Fruit fly (Drosophila melanogaster) whole organism, embryonic: ENCODE results near the gene Cp7Fa.

Experiments used
- Awh ChIP-seq: fragments of 200-800 bp; sonication (Bioruptor generic); IDR thresholded peaks from 2 replicates; pipeline ENCODE4, ENCODE4 v1.3.6; 2022; ENCODE audit warnings: missing biosample characterization, missing genetic modification characterization
- CG10654 ChIP-seq: fragments of 200-800 bp; sonication (Bioruptor generic); optimal IDR thresholded peaks from 2 replicates; lab custom pipeline; 2016; ENCODE audit warnings: missing biosample characterization, missing genetic modification characterization
- CG11723 ChIP-seq: fragments of 200-800 bp; sonication (Bioruptor generic); optimal IDR thresholded peaks from 2 replicates; lab custom pipeline; 2017; ENCODE audit warnings: missing biosample characterization, mild to moderate bottlenecking, missing genetic modification characterization
- CG12659 ChIP-seq: fragments of 200-800 bp; sonication (Bioruptor generic); optimal IDR thresholded peaks from 3 replicates; lab custom pipeline; 2017; ENCODE audit warnings: mild to moderate bottlenecking, missing biosample characterization, missing genetic modification reagents, missing genetic modification characterization
- CG15696 ChIP-seq: fragments of 200-800 bp; sonication (Bioruptor generic); optimal IDR thresholded peaks from 2 replicates; lab custom pipeline; 2019; ENCODE audit warnings: missing biosample characterization, mild to moderate bottlenecking, missing genetic modification characterization, moderate library complexity
- CG1647 ChIP-seq: fragments of 200-800 bp; sonication (Bioruptor generic); optimal IDR thresholded peaks from 3 replicates; lab custom pipeline; 2016; ENCODE audit warnings: missing biosample characterization, missing genetic modification characterization
- CG18476 ChIP-seq: fragments of 200-800 bp; sonication (Bioruptor generic); optimal IDR thresholded peaks from 2 replicates; lab custom pipeline; 2016; ENCODE audit warnings: missing biosample characterization, mild to moderate bottlenecking, missing genetic modification characterization
- CG18619 ChIP-seq: fragments of 200-800 bp; sonication (Bioruptor generic); optimal IDR thresholded peaks from 3 replicates; lab custom pipeline; 2017; ENCODE audit warnings: missing biosample characterization, mild to moderate bottlenecking, missing genetic modification characterization
- CG2129 ChIP-seq: fragments of 200-800 bp; sonication (Bioruptor generic); IDR thresholded peaks from 2 replicates; pipeline ENCODE4 v1.3.6; 2022; ENCODE audit warnings: missing biosample characterization, missing genetic modification characterization; ENCODE audit not compliant: partially characterized antibody
- CG2875 ChIP-seq: fragments of 200-800 bp; sonication (Bioruptor generic); optimal IDR thresholded peaks from 2 replicates; lab custom pipeline; 2017; ENCODE audit warnings: missing biosample characterization, mild to moderate bottlenecking, missing genetic modification characterization, missing genetic modification reagents
- CG4404 ChIP-seq: fragments of 200-800 bp; sonication (Bioruptor generic); IDR thresholded peaks from 2 replicates; pipeline ENCODE4 v1.3.6; 2022; ENCODE audit warnings: missing biosample characterization, missing genetic modification characterization
- CG4820 ChIP-seq: fragments of 200-800 bp; sonication (Bioruptor generic); optimal IDR thresholded peaks from 3 replicates; lab custom pipeline; 2016; ENCODE audit warnings: missing biosample characterization, missing genetic modification characterization
- CG5180 ChIP-seq: fragments of 200-800 bp; sonication (Bioruptor generic); optimal IDR thresholded peaks from 3 replicates; lab custom pipeline; 2017; ENCODE audit warnings: missing biosample characterization, missing genetic modification characterization, mild to moderate bottlenecking, moderate library complexity, missing genetic modification reagents
- CG7556 ChIP-seq: fragments of 200-800 bp; sonication (Bioruptor generic); optimal IDR thresholded peaks from 2 replicates; lab custom pipeline; 2017; ENCODE audit warnings: missing biosample characterization, mild to moderate bottlenecking, missing genetic modification characterization
- CG7963 ChIP-seq: fragments of 200-800 bp; sonication (Bioruptor generic); IDR thresholded peaks from 3 replicates; pipeline ENCODE4 v1.3.6; 2022; ENCODE audit warnings: missing biosample characterization, missing genetic modification characterization; ENCODE audit not compliant: partially characterized antibody
- D19B ChIP-seq: fragments of 200-800 bp; sonication (Bioruptor generic); optimal IDR thresholded peaks from 2 replicates; lab custom pipeline; 2017; ENCODE audit warnings: missing biosample characterization, mild to moderate bottlenecking, missing genetic modification characterization
- Dp ChIP-seq: fragments of 200-800 bp; sonication (Bioruptor generic); optimal IDR thresholded peaks from 2 replicates; lab custom pipeline; 2018; ENCODE audit warnings: missing biosample characterization, mild to moderate bottlenecking, missing genetic modification characterization, moderate library complexity
- ERR ChIP-seq: fragments of 200-800 bp; sonication (Bioruptor generic); optimal IDR thresholded peaks from 2 replicates; lab custom pipeline; 2016; ENCODE audit warnings: missing biosample characterization, missing genetic modification characterization
- HLHmδ ChIP-seq: fragments of 200-800 bp; sonication (Bioruptor generic); optimal IDR thresholded peaks from 2 replicates; lab custom pipeline; 2018; ENCODE audit warnings: missing biosample characterization, mild to moderate bottlenecking, missing genetic modification characterization, moderate library complexity
- Mrtf ChIP-seq: fragments of 200-800 bp; sonication (Bioruptor generic); IDR thresholded peaks from 3 replicates; pipeline ENCODE4 v1.3.6; 2022; ENCODE audit warnings: missing biosample characterization, missing genetic modification characterization
- Myb ChIP-seq: fragments of 200-800 bp; sonication (Bioruptor generic); optimal IDR thresholded peaks from 2 replicates; lab custom pipeline; 2016; ENCODE audit warnings: missing biosample characterization, missing genetic modification characterization
- Nf-YB ChIP-seq: fragments of 200-800 bp; sonication (Bioruptor generic); optimal IDR thresholded peaks from 3 replicates; lab custom pipeline; 2019; ENCODE audit warnings: missing biosample characterization, mild to moderate bottlenecking, missing genetic modification characterization, moderate library complexity
- Rfx ChIP-seq: fragments of 200-800 bp; sonication (Bioruptor generic); IDR thresholded peaks from 2 replicates; pipeline ENCODE4 v1.3.6; 2022; ENCODE audit warnings: missing biosample characterization, missing genetic modification characterization
- Side ChIP-seq: fragments of 200-800 bp; sonication (Bioruptor generic); optimal IDR thresholded peaks from 2 replicates; lab custom pipeline; 2016; ENCODE audit warnings: missing biosample characterization, missing genetic modification characterization
- Xbp1 ChIP-seq: fragments of 200-800 bp; sonication (Bioruptor generic); optimal IDR thresholded peaks from 3 replicates; lab custom pipeline; 2016; ENCODE audit warnings: missing biosample characterization, mild to moderate bottlenecking, missing genetic modification characterization
- abd-A ChIP-seq: fragments of 200-800 bp; sonication (Bioruptor generic); optimal IDR thresholded peaks from 3 replicates; lab custom pipeline; 2019; ENCODE audit warnings: missing biosample characterization, mild to moderate bottlenecking, missing genetic modification characterization, moderate library complexity
- ato ChIP-seq: fragments of 200-800 bp; sonication (Bioruptor generic); IDR thresholded peaks from 2 replicates; pipeline ENCODE4 v1.3.6; 2022; ENCODE audit warnings: missing biosample characterization, missing genetic modification characterization; ENCODE audit not compliant: partially characterized antibody
- caup ChIP-seq: fragments of 200-800 bp; sonication (Bioruptor generic); optimal IDR thresholded peaks from 3 replicates; lab custom pipeline; 2017; ENCODE audit warnings: missing biosample characterization, mild to moderate bottlenecking, missing genetic modification characterization, moderate library complexity; ENCODE audit not compliant: severe bottlenecking
- chn ChIP-seq: fragments of 200-800 bp; sonication (Bioruptor generic); optimal IDR thresholded peaks from 2 replicates; lab custom pipeline; 2016; ENCODE audit warnings: missing biosample characterization, missing genetic modification characterization
- ems ChIP-seq: fragments of 200-800 bp; sonication (Bioruptor generic); optimal IDR thresholded peaks from 3 replicates; lab custom pipeline; 2016; ENCODE audit warnings: missing biosample characterization, missing genetic modification characterization
- eve ChIP-seq, 2 experiments: fragments of >200 bp; optimal IDR thresholded peaks; 2 replicates each; lab custom pipeline; 2017; ENCODE audit warnings: missing biosample characterization in 2 of 2, missing genetic modification characterization in 2 of 2
- ftz-f1 ChIP-seq: fragments of 200-800 bp; sonication (Bioruptor generic); optimal IDR thresholded peaks from 2 replicates; lab custom pipeline; 2016; ENCODE audit warnings: missing biosample characterization, missing genetic modification characterization
- hkb ChIP-seq, 2 experiments: fragments of 200-800 bp in 1 of 2; fragments of >200 bp in 1 of 2; sonication (Bioruptor generic) in 1 of 2; IDR thresholded peaks in 1 of 2; optimal IDR thresholded peaks in 1 of 2; 2 replicates each; pipeline versions ENCODE4 v1.3.6 to Lab custom; 2017 to 2022; ENCODE audit warnings: missing biosample characterization in 1 of 2, missing genetic modification characterization in 1 of 2
- insv ChIP-seq, 2 experiments: fragments of 200-800 bp; sonication (Bioruptor generic); optimal IDR thresholded peaks; 3 replicates each; lab custom pipeline; 2016 to 2018; ENCODE audit warnings: missing biosample characterization in 2 of 2, missing genetic modification characterization in 2 of 2
- nerfin-1 ChIP-seq: fragments of 200-800 bp; sonication (Bioruptor generic); optimal IDR thresholded peaks from 3 replicates; lab custom pipeline; 2019; ENCODE audit warnings: missing biosample characterization, mild to moderate bottlenecking, missing genetic modification characterization, moderate library complexity
- nmo ChIP-seq: fragments of 200-800 bp; sonication (Bioruptor generic); optimal IDR thresholded peaks from 2 replicates; lab custom pipeline; 2018; ENCODE audit warnings: missing biosample characterization, mild to moderate bottlenecking, missing genetic modification characterization, moderate library complexity
- oc ChIP-seq: fragments of 200-800 bp; sonication (Bioruptor generic); optimal IDR thresholded peaks from 2 replicates; lab custom pipeline; 2018; ENCODE audit warnings: missing biosample characterization, mild to moderate bottlenecking, missing genetic modification characterization, moderate library complexity
- onecut ChIP-seq: fragments of 200-800 bp; sonication (Bioruptor generic); IDR thresholded peaks from 2 replicates; pipeline ENCODE4 v1.3.6; 2022; ENCODE audit warnings: missing biosample characterization, missing genetic modification characterization
- org-1 ChIP-seq: fragments of 200-800 bp; sonication (Bioruptor generic); optimal IDR thresholded peaks from 2 replicates; lab custom pipeline; 2017; ENCODE audit warnings: missing biosample characterization, missing genetic modification characterization
- pfk ChIP-seq: fragments of 200-800 bp; sonication (Bioruptor generic); optimal IDR thresholded peaks from 2 replicates; lab custom pipeline; 2018; ENCODE audit warnings: missing biosample characterization, mild to moderate bottlenecking, missing genetic modification characterization, moderate library complexity
- prd ChIP-seq, 3 experiments: fragments of >200 bp in 2 of 3; fragments of 200-800 bp in 1 of 3; sonication (Bioruptor generic) in 1 of 3; optimal IDR thresholded peaks in 2 of 3; IDR thresholded peaks in 1 of 3; 2 replicates in 2 of 3; 3 replicates in 1 of 3; pipeline versions ENCODE4 v1.3.6 to Lab custom; 2017 to 2022; ENCODE audit warnings: missing biosample characterization in 1 of 3, missing genetic modification characterization in 1 of 3
- repo ChIP-seq: fragments of 200-800 bp; sonication (Bioruptor generic); optimal IDR thresholded peaks from 2 replicates; lab custom pipeline; 2016; ENCODE audit warnings: missing biosample characterization, missing genetic modification characterization
- rib ChIP-seq: fragments of 200-800 bp; sonication (Bioruptor generic); IDR thresholded peaks from 2 replicates; pipeline ENCODE4 v1.3.6; 2022; ENCODE audit warnings: missing biosample characterization, missing genetic modification characterization
- ro ChIP-seq: fragments of 200-800 bp; sonication (Bioruptor generic); IDR thresholded peaks from 2 replicates; pipeline ENCODE4 v1.3.6; 2022; ENCODE audit warnings: missing biosample characterization, missing genetic modification characterization
- schlank ChIP-seq: fragments of 200-800 bp; sonication (Bioruptor generic); optimal IDR thresholded peaks from 2 replicates; lab custom pipeline; 2018; ENCODE audit warnings: missing biosample characterization, mild to moderate bottlenecking, missing genetic modification characterization
- sqz ChIP-seq: fragments of 200-800 bp; sonication (Bioruptor generic); optimal IDR thresholded peaks from 3 replicates; lab custom pipeline; 2018; ENCODE audit warnings: missing biosample characterization, mild to moderate bottlenecking, missing genetic modification characterization

Cp7Fa gene

DNA sequence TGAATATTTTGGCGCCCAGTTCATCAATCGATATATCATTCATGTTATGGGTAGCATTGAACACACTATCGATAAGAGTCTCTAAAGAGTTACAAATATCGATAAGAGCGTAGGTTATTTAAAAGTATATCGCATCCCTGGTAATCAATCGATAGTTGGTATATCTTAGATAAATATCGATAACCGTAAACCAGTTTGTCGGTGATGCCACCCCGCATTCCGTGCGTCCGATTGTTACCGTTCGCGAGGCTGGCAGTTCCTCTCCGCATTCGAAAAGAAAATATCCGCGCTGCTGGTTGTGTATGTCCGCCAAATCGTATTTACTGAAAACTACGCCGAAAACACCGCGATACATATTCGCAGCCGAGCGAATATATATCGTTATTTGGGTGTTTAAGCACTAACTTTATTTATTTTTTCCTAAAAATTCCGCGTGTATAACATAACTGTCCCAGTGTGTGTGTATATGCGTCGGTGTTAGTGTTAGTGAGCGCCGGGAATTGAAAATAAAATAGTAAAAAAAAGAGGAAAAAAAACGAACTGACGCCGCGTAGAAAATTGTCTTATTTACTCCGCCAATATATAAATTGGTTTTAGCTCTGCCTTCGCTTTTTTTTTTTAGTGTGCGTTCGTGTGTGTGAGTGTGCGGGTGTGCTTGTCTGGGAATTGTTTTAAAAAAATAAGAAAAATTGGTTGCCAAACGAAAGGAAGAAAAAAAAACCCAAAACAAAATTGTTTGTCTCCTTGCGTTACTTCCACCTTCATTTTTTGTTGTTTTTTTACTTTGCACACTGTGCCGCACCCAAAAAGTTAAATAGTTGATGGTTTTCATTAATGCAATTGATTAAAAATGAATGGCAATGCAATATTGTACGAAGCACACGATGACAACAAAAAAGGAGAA is 46.7 kb downstream of the Cp7Fa start, which contains the start of gene Nrg (continued):
- no peak for TF ChIP-seq Mrtf (GFP tag; lab: Robert Waterston, UW)
- peak; percentile 47 for TF ChIP-seq pfk (GFP tag; lab: Kevin White, UChicago)
- peak; percentile 20 for TF ChIP-seq ems (GFP tag; lab: Kevin White, UChicago)
- peak; percentile 70 for TF ChIP-seq HLHmδ (GFP tag; lab: Kevin White, UChicago)
- TF ChIP-seq caup (GFP tag; lab: Kevin White, UChicago), result peak; percentile 69
- TF ChIP-seq oc (tag; lab: Kevin White, UChicago), result peak; percentile 5
- TF ChIP-seq org-1 (GFP tag; lab: Kevin White, UChicago), result no peak
- TF ChIP-seq CG18476 (GFP tag; lab: Kevin White, UChicago), result no peak
- peak; percentile 21 for TF ChIP-seq Xbp1
- peak; percentile 16 for TF ChIP-seq chn (GFP tag; lab: Kevin White, UChicago)
- TF ChIP-seq CG4404 (GFP tag; lab: Robert Waterston, UW), result no peak
- TF ChIP-seq Nf-YB, result peak; percentile 13
- peak; percentile 8 for TF ChIP-seq CG11723 (GFP tag; lab: Kevin White, UChicago)
- TF ChIP-seq hkb (optimal IDR thresholded peaks at IDR 0.05; lab: Kevin White, UChicago), result no peak
- peak; percentile 52; the same call in 1 of the 2 replicates for TF ChIP-seq hkb (GFP tag; IDR thresholded peaks at IDR 0.05; lab: Robert Waterston, UW)
- TF ChIP-seq CG15696, result no peak
- 0 out of 2 replicates have a peak, but pooled peaks have one; percentile 23 for TF ChIP-seq Awh (GFP tag; lab: Robert Waterston, UW)
- TF ChIP-seq rib (GFP tag; lab: Robert Waterston, UW), result no peak
- TF ChIP-seq CG4820 (GFP tag; lab: Kevin White, UChicago), result no peak
- TF ChIP-seq sqz (GFP tag; lab: Kevin White, UChicago), result peak; percentile 75
- peak; percentile 9 for TF ChIP-seq CG18619
- peak; percentile 36 for TF ChIP-seq CG2875
- peak; percentile 15 for TF ChIP-seq ftz-f1 (GFP tag; lab: Kevin White, UChicago)
- TF ChIP-seq ato (GFP tag; lab: Robert Waterston, UW), result peak; percentile 98
- TF ChIP-seq nerfin-1, result peak; percentile 57
- peak; percentile 86 for TF ChIP-seq Myb (GFP tag; lab: Kevin White, UChicago)
- peak; percentile 4 for TF ChIP-seq D19B (GFP tag; lab: Kevin White, UChicago)
- TF ChIP-seq onecut (GFP tag; lab: Robert Waterston, UW), result peak; percentile 39; the same call in 1 of the 2 replicates
- peak; percentile 60 for TF ChIP-seq nmo
- TF ChIP-seq Side (GFP tag; lab: Kevin White, UChicago), result peak; percentile 23
- TF ChIP-seq CG1647, result no peak
- TF ChIP-seq insv (GFP tag; optimal IDR thresholded peaks at IDR 0.05; lab: Kevin White, UChicago), result peak in 1 of 2 experiments; percentile 52
- peak; percentile 79 for TF ChIP-seq CG12659 (GFP tag; lab: Kevin White, UChicago)
- TF ChIP-seq repo (GFP tag; lab: Kevin White, UChicago), result peak; percentile 31
- TF ChIP-seq CG7963 (GFP tag; lab: Robert Waterston, UW), result peak; percentile 98
- TF ChIP-seq abd-A (tag; lab: Kevin White, UChicago), result peak; percentile 84
- TF ChIP-seq ERR, result no peak
- peak; percentile 0 for TF ChIP-seq CG7556 (GFP tag; lab: Kevin White, UChicago)
- TF ChIP-seq schlank (tag; lab: Kevin White, UChicago), result no peak
- peak; percentile 99 for TF ChIP-seq CG2129
- TF ChIP-seq prd (optimal IDR thresholded peaks at IDR 0.05; lab: Kevin White, UChicago), result no peak
- TF ChIP-seq prd (GFP tag; IDR thresholded peaks at IDR 0.05; lab: Robert Waterston, UW), result no peak
- TF ChIP-seq Rfx (GFP tag; lab: Robert Waterston, UW), result peak; percentile 50; the same call in 1 of the 2 replicates
- TF ChIP-seq ro (GFP tag; lab: Robert Waterston, UW), result no peak
- TF ChIP-seq CG5180 (GFP tag; lab: Kevin White, UChicago), result no peak
- peak; percentile 97 for TF ChIP-seq Dp (GFP tag; lab: Kevin White, UChicago)
- no peak for TF ChIP-seq CG10654 (GFP tag; lab: Kevin White, UChicago)
- peak in 1 of 2 experiments; percentile 60 for TF ChIP-seq eve (GFP tag; optimal IDR thresholded peaks at IDR 0.05; lab: Kevin White, UChicago)
